Worm (Caenorhabditis elegans) whole organism, L2 larva: Measurements from ENCODE around the gene nhr-180.

Source experiments
- F13H6.1 ChIP-seq: sonication (generic microtip); optimal IDR thresholded peaks from 2 replicates; lab custom pipeline; 2016; ENCODE audit warnings: missing genetic modification characterization, missing compliant biosample characterization
- Y55F3AM.14 ChIP-seq: fragments of 200-800 bp; sonication (Bioruptor generic); optimal IDR thresholded peaks from 2 replicates; lab custom pipeline; 2018; ENCODE audit warnings: mild to moderate bottlenecking, missing genetic modification characterization, missing compliant biosample characterization
- aly-2 ChIP-seq: fragments of 150-350 bp; optimal IDR thresholded peaks from 2 replicates; lab custom pipeline; 2014; ENCODE audit warnings: missing biosample characterization, missing genetic modification characterization
- ama-1 ChIP-seq: fragments of 150-350 bp; optimal IDR thresholded peaks from 2 replicates; lab custom pipeline; 2018; ENCODE audit warnings: inconsistent platforms
- blmp-1 ChIP-seq: sonication (generic microtip); optimal IDR thresholded peaks from 2 replicates; lab custom pipeline; 2017; ENCODE audit warnings: missing genetic modification characterization, mild to moderate bottlenecking, missing compliant biosample characterization, antibody characterized with exemption, moderate library complexity; ENCODE audit not compliant: insufficient read depth
- ceh-82 ChIP-seq: fragments of 150-350 bp; optimal IDR thresholded peaks from 2 replicates; lab custom pipeline; 2014; ENCODE audit warnings: missing biosample characterization, missing genetic modification characterization
- crh-2 ChIP-seq: sonication (generic microtip); optimal IDR thresholded peaks from 2 replicates; lab custom pipeline; 2017; ENCODE audit warnings: missing biosample characterization, missing genetic modification characterization
- dmd-4 ChIP-seq: sonication (generic microtip); optimal IDR thresholded peaks from 2 replicates; lab custom pipeline; 2017; ENCODE audit warnings: missing biosample characterization, missing genetic modification characterization
- egl-27 ChIP-seq: sonication (generic microtip); optimal IDR thresholded peaks from 3 replicates; lab custom pipeline; 2017; ENCODE audit warnings: missing biosample characterization, missing genetic modification reagents, missing genetic modification characterization
- fos-1 ChIP-seq: fragments of 150-350 bp; optimal IDR thresholded peaks from 2 replicates; lab custom pipeline; 2014; ENCODE audit warnings: missing biosample characterization, missing genetic modification characterization
- gmeb-1 ChIP-seq: fragments of 150-350 bp; optimal IDR thresholded peaks from 2 replicates; lab custom pipeline; 2014; ENCODE audit warnings: missing biosample characterization, missing genetic modification characterization
- lin-11 ChIP-seq: fragments of 150-350 bp; sonication (generic microtip); optimal IDR thresholded peaks from 2 replicates; lab custom pipeline; 2014; ENCODE audit warnings: missing biosample characterization, missing genetic modification characterization, inconsistent platforms, mixed read lengths
- lin-13 ChIP-seq: fragments of 150-350 bp; optimal IDR thresholded peaks from 2 replicates; lab custom pipeline; 2014; ENCODE audit warnings: missing biosample characterization, missing genetic modification reagents, missing genetic modification characterization
- lin-39 ChIP-seq: fragments of 150-350 bp; optimal IDR thresholded peaks from 2 replicates; lab custom pipeline; 2014; ENCODE audit warnings: missing biosample characterization, missing genetic modification reagents, missing genetic modification characterization
- nhr-10 ChIP-seq: sonication (generic microtip); optimal IDR thresholded peaks from 2 replicates; lab custom pipeline; 2017; ENCODE audit warnings: missing biosample characterization, missing genetic modification characterization
- nhr-12 ChIP-seq: fragments of 150-350 bp; optimal IDR thresholded peaks from 2 replicates; lab custom pipeline; 2014; ENCODE audit warnings: missing biosample characterization, missing genetic modification characterization
- nhr-129 ChIP-seq: fragments of 150-350 bp; optimal IDR thresholded peaks from 2 replicates; lab custom pipeline; 2014; ENCODE audit warnings: missing biosample characterization, missing genetic modification characterization
- nhr-21 ChIP-seq: fragments of 150-350 bp; optimal IDR thresholded peaks from 2 replicates; lab custom pipeline; 2014; ENCODE audit warnings: missing biosample characterization, missing genetic modification characterization
- nhr-237 ChIP-seq: fragments of 150-350 bp; optimal IDR thresholded peaks from 2 replicates; lab custom pipeline; 2014; ENCODE audit warnings: missing biosample characterization, missing genetic modification characterization
- nhr-25 ChIP-seq: fragments of 150-350 bp; sonication (generic microtip); optimal IDR thresholded peaks from 3 replicates; lab custom pipeline; 2014; ENCODE audit warnings: missing biosample characterization, missing genetic modification characterization
- nhr-6 ChIP-seq: fragments of 150-350 bp; optimal IDR thresholded peaks from 2 replicates; lab custom pipeline; 2014; ENCODE audit warnings: missing biosample characterization, missing genetic modification characterization
- nhr-77 ChIP-seq: fragments of 150-350 bp; optimal IDR thresholded peaks from 2 replicates; lab custom pipeline; 2014; ENCODE audit warnings: missing biosample characterization, missing genetic modification characterization
- peb-1 ChIP-seq: fragments of 150-350 bp; optimal IDR thresholded peaks from 2 replicates; lab custom pipeline; 2014; ENCODE audit warnings: missing biosample characterization, missing genetic modification characterization
- skn-1 ChIP-seq: sonication (generic microtip); optimal IDR thresholded peaks from 2 replicates; lab custom pipeline; 2017; ENCODE audit warnings: missing biosample characterization, missing genetic modification characterization
- sma-3 ChIP-seq: sonication (generic microtip); optimal IDR thresholded peaks from 2 replicates; lab custom pipeline; 2016; ENCODE audit warnings: missing genetic modification reagents, missing genetic modification characterization, missing compliant biosample characterization
- sma-9 ChIP-seq, 2 experiments: fragments of 150-350 bp in 1 of 2; sonication (generic microtip) in 1 of 2; optimal IDR thresholded peaks; 2 replicates each; lab custom pipeline; 2014 to 2016; ENCODE audit warnings: missing genetic modification characterization in 2 of 2, mild to moderate bottlenecking in 1 of 2, missing biosample characterization in 1 of 2, missing compliant biosample characterization in 1 of 2, missing genetic modification reagents in 1 of 2, moderate library complexity in 1 of 2
- snpc-4 ChIP-seq: fragments of 150-350 bp; optimal IDR thresholded peaks from 2 replicates; lab custom pipeline; 2014; ENCODE audit warnings: missing biosample characterization, missing genetic modification characterization
- unc-62 ChIP-seq: fragments of 150-350 bp; optimal IDR thresholded peaks from 2 replicates; lab custom pipeline; 2014; ENCODE audit warnings: missing biosample characterization, missing genetic modification reagents, missing genetic modification characterization
- zag-1 ChIP-seq: fragments of 150-350 bp; optimal IDR thresholded peaks from 2 replicates; lab custom pipeline; 2014; ENCODE audit warnings: missing biosample characterization, missing genetic modification characterization
- ztf-1 ChIP-seq: fragments of 200-800 bp; sonication (Bioruptor generic); conservative IDR thresholded peaks from 2 replicates; pipeline ENCODE4 v1.3.6; 2022; ENCODE audit warnings: missing genetic modification characterization, missing compliant biosample characterization
- ztf-11 ChIP-seq: sonication (generic microtip); optimal IDR thresholded peaks from 2 replicates; lab custom pipeline; 2017; ENCODE audit warnings: missing biosample characterization, missing genetic modification characterization
- ztf-4 ChIP-seq: fragments of 150-350 bp; optimal IDR thresholded peaks from 2 replicates; lab custom pipeline; 2014; ENCODE audit warnings: missing biosample characterization, missing genetic modification characterization

Gene nhr-180

DNA sequence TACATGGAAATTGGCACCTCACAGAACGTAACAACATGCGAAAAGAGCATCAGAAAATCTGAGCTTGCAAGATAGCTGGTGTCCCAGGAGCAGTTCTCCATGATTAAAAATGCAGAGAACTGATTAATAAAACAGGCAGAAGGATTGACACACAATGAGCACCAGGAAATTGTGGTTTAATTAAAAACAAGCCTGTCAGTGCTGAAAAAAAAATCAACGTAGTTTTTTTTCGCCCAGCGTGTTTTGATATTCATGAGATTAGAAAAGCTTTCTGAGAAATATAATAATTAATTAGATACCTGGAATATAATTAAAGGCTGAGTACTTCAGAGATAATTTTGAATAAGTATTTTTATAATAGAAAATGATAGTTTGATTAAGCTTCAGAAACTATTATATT is 9.6 kb downstream of the nhr-180 start, which contains the start of gene srh-246:
srh-246 (minus strand) TSS at position 101 of the 400 bp plus-strand sequence.
- TF ChIP-seq crh-2 (tag; lab: Kevin White, UChicago), result no peak
- TF ChIP-seq unc-62 (GFP tag; lab: Kevin White, UChicago), result no peak
- no peak for TF ChIP-seq nhr-21 (tag; lab: Kevin White, UChicago)
- TF ChIP-seq zag-1, result no peak
- no peak for TF ChIP-seq F13H6.1

DNA sequence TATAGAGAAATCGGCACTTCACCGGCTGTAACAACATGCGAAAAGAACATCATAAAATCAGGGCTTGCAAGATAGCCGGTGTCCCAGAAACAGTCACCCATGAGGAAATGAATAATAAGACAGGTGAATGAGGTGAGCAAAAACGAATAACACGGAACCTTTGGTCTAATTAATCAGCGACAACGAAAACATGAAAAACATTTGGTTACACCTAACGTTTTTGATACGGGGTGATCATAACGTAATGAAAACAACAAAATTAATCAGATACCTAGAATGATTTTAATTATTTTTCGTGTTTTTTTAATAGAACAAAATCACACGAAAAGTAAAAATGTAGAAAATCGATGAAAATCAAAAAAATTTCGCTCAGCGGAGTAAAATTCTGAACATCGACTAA is 11.5 kb downstream of the nhr-180 start, which contains the start of gene srh-245:
srh-245 (minus strand) TSS at position 101 of the 400 bp plus-strand sequence.
- TF ChIP-seq egl-27 (tag; lab: Kevin White, UChicago) (no peak), nhr-25 (tag; lab: Kevin White, UChicago) (no peak), sma-9 (GFP tag; optimal IDR thresholded peaks at IDR 0.05; lab: Kevin White, UChicago) (no peak), sma-9 (tag; optimal IDR thresholded peaks at IDR 0.05; lab: Kevin White, UChicago) (no peak), gmeb-1 (tag; lab: Kevin White, UChicago) (no peak), unc-62 (GFP tag; lab: Kevin White, UChicago) (no peak), nhr-6 (tag; lab: Kevin White, UChicago) (no peak), zag-1 (no peak), aly-2 (tag; lab: Kevin White, UChicago) (no peak), fos-1 (tag; lab: Kevin White, UChicago) (no peak), lin-11 (tag; lab: Kevin White, UChicago) (no peak), peb-1 (no peak), dmd-4 (tag; lab: Kevin White, UChicago) (no peak)

ce11 chrV:654402-654801 is 12.9 kb downstream of the nhr-180 start, which contains the start of gene srj-6:
Gene srj-6, minus strand, starts transcription at chrV:654502.
- no peak for TF ChIP-seq fos-1 (tag; lab: Kevin White, UChicago)
- TF ChIP-seq nhr-129, result no peak
- no peak for TF ChIP-seq sma-3 (GFP tag; lab: Kevin White, UChicago)
- TF ChIP-seq aly-2 (tag; lab: Kevin White, UChicago), result no peak
- TF ChIP-seq zag-1, result no peak
- TF ChIP-seq skn-1 (tag; lab: Kevin White, UChicago), result no peak
- TF ChIP-seq nhr-237 (tag; lab: Kevin White, UChicago), result no peak
- no peak for TF ChIP-seq ama-1 (lab: Kevin White, UChicago)
- no peak for TF ChIP-seq F13H6.1
- no peak for TF ChIP-seq lin-39 (tag; lab: Kevin White, UChicago)

DNA sequence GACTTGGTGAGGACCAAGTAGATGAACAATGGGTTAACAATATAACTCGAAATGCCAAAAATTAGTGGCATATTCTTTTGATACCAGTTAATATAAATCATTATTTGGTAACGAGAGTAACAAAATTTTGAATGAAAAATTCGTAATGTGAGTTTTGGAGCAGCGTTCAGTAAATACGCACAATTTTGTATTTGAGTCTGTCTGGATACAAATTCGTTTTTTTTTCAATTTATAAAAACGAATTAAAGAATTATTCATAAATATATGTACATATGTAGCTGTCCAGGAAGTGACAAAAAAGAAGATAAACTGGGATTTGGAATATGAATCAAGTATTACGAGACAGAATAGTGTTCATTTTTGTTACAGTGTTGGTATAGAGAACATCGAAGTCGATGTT is 14.4 kb downstream of the nhr-180 start, which contains the start of gene srj-5:
srj-5 (minus strand) TSS at position 101 of the 400 bp plus-strand sequence.
- TF ChIP-seq Y55F3AM.14 (GFP tag; lab: Kevin White, UChicago), result no peak
- no peak for TF ChIP-seq nhr-21 (tag; lab: Kevin White, UChicago)
- no peak for TF ChIP-seq fos-1 (tag; lab: Kevin White, UChicago)
- TF ChIP-seq nhr-12, result no peak
- no peak for TF ChIP-seq unc-62 (GFP tag; lab: Kevin White, UChicago)
- TF ChIP-seq ztf-11, result no peak
- no peak for TF ChIP-seq sma-3 (GFP tag; lab: Kevin White, UChicago)
- no peak for TF ChIP-seq peb-1
- no peak for TF ChIP-seq dmd-4 (tag; lab: Kevin White, UChicago)
- TF ChIP-seq lin-11 (tag; lab: Kevin White, UChicago), result no peak
- no peak for TF ChIP-seq nhr-10 (tag; lab: Kevin White, UChicago)
- TF ChIP-seq blmp-1 (tag; lab: Kevin White, UChicago), result no peak
- TF ChIP-seq, all 48 proteins: peak for 0

ce11 chrV:646888-647287 is 20.4 kb downstream of the nhr-180 start, which contains the start of gene ugt-42:
Gene ugt-42, plus strand, starts transcription at chrV:647188.
- TF ChIP-seq nhr-25 (tag; lab: Kevin White, UChicago), result no peak
- TF ChIP-seq nhr-10 (tag; lab: Kevin White, UChicago), result no peak
- TF ChIP-seq sma-9 (GFP tag; optimal IDR thresholded peaks at IDR 0.05; lab: Kevin White, UChicago), result no peak
- no peak for TF ChIP-seq sma-9 (tag; optimal IDR thresholded peaks at IDR 0.05; lab: Kevin White, UChicago)
- no peak for TF ChIP-seq nhr-21 (tag; lab: Kevin White, UChicago)

DNA sequence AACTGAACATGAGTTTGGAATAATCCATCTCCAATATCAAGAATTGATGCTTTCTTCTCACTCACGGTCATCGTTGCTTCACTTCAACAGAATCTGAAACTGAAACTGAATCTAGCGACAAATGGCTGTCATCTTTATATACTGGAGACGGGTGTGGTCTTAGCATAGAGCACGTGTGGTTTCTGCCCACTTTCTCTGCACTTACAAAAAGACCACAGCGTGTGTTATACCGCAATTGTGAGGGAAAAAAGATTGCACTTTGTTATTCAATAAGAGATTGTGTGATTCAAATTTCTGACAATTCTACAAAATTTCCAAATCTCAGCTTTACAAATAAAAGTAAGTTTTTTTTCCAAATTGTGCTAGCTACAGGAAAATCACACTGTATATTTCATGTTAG is 21.2 kb downstream of the nhr-180 start, which contains the start of gene F48G7.12:
F48G7.12 (minus strand) TSS at position 101 of the 400 bp plus-strand sequence.
- TF ChIP-seq ceh-82 (tag; lab: Kevin White, UChicago) (no peak), lin-39 (tag; lab: Kevin White, UChicago) (no peak), nhr-77 (tag; lab: Kevin White, UChicago) (no peak), nhr-25 (tag; lab: Kevin White, UChicago) (no peak), ztf-4 (tag; lab: Kevin White, UChicago) (no peak), lin-13 (GFP tag; lab: Kevin White, UChicago) (no peak), dmd-4 (tag; lab: Kevin White, UChicago) (no peak), snpc-4 (tag; lab: Kevin White, UChicago) (no peak), ztf-1 (GFP tag; lab: Robert Waterston, UW) (no peak)
